Worm (Caenorhabditis elegans): ENCODE results near the gene ZK662.2.

ce11 chrX:15654969-15655368 is 41.5 kb upstream of the ZK662.2 start:
- no peak for TF ChIP-seq him-1 (tag; optimal IDR thresholded peaks at IDR 0.05)
- TF ChIP-seq dao-5 (tag; optimal IDR thresholded peaks at IDR 0.05) = no peak
- no peak for TF ChIP-seq W03F9.2 (tag; optimal IDR thresholded peaks at IDR 0.05)

All from whole organism, L4/young adult.